Worm (Caenorhabditis elegans): ENCODE results near the gene npr-26.

Gene npr-26

DNA sequence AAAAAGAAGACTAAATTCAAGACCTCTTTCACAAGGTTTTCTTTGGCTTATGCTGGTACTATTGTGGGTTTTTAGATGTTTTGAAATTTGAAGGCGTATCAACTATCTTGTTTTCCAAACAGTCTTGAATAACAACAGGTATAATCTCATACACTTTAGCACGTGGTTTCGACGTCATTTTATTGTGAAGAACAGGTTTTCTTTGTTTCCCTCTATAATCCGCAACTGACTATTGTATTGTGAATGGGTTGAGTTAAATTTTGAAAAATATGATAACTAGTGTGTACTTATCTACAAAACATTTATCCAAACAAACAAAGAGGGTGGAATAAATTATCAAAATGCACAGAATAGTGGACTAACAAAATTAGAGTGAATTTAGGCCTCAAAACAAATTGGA is 23.6 kb upstream of the npr-26 start:
- TF ChIP-seq sma-9 (GFP tag; optimal IDR thresholded peaks at IDR 0.05) (peak; percentile 54), sma-9 (tag; optimal IDR thresholded peaks at IDR 0.05) (no peak), lsy-2 (tag; optimal IDR thresholded peaks at IDR 0.05) (no peak), nhr-25 (tag; optimal IDR thresholded peaks at IDR 0.05) (peak; percentile 50), ztf-11 (tag; optimal IDR thresholded peaks at IDR 0.05) (no peak), gmeb-1 (tag; optimal IDR thresholded peaks at IDR 0.05) (no peak), nhr-129 (tag; optimal IDR thresholded peaks at IDR 0.05) (no peak), nhr-12 (tag; optimal IDR thresholded peaks at IDR 0.05) (no peak)

DNA sequence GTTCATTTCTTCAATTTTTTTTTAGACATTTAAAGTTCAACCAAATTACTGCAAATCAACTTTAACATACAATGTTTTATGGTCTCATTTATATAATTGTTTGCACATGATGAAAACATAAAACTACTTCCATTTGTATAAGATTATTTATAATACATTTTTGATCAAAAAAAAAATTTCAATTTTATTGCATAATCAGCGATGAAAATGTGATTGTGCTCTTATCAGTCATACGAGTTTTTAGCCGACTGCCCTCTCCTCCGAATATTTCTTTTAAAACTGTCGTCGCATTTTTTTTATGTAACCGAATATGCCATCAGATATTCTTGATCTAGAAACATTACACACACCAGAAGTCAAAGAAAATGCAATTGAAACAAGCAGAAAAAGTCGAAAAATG is 22.8 kb upstream of the npr-26 start, which contains the start of gene F08A7.1:
F08A7.1 (plus strand) TSS at position 191 of the 400 bp plus-strand sequence.
- TF ChIP-seq fos-1 (tag; optimal IDR thresholded peaks at IDR 0.05) (peak; percentile 36), gmeb-1 (tag; optimal IDR thresholded peaks at IDR 0.05) (peak; percentile 44), lin-11 (tag; optimal IDR thresholded peaks at IDR 0.05) (no peak), elt-3 (tag; optimal IDR thresholded peaks at IDR 0.05) (no peak)

DNA sequence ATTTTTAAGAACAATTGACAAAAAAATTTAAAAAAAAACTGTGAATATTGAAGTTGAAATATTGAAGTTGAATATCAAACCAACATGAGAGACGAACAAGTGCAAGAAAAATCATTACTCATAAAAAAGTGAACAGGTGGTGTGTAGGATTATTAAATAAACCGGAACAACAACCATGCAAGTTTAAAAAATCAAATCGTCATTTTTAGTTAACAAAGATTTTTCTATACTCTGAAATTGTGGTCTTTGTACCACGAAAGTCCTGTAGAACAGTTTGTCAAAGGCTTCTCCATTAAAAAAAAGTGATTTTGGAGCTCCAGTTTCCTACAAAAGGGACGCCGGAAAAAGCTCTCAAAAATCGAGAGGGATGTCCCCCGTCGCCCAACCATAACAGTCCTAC is 22.4 kb upstream of the npr-26 start, which contains the start of gene C06A12.19:
C06A12.19 (minus strand) TSS at position 101 of the 400 bp plus-strand sequence.
- TF ChIP-seq ztf-11 (tag; optimal IDR thresholded peaks at IDR 0.05): no peak
- TF ChIP-seq sem-4 (tag; optimal IDR thresholded peaks at IDR 0.05): no peak
- TF ChIP-seq lin-13 (GFP tag; optimal IDR thresholded peaks at IDR 0.05): no peak
- no peak for TF ChIP-seq fos-1 (tag; optimal IDR thresholded peaks at IDR 0.05)
- TF ChIP-seq crh-2 (tag; optimal IDR thresholded peaks at IDR 0.05): no peak
- no peak for TF ChIP-seq peb-1 (tag; optimal IDR thresholded peaks at IDR 0.05)
- no peak for TF ChIP-seq nhr-25 (tag; optimal IDR thresholded peaks at IDR 0.05)
- TF ChIP-seq nhr-129 (tag; optimal IDR thresholded peaks at IDR 0.05): no peak

DNA sequence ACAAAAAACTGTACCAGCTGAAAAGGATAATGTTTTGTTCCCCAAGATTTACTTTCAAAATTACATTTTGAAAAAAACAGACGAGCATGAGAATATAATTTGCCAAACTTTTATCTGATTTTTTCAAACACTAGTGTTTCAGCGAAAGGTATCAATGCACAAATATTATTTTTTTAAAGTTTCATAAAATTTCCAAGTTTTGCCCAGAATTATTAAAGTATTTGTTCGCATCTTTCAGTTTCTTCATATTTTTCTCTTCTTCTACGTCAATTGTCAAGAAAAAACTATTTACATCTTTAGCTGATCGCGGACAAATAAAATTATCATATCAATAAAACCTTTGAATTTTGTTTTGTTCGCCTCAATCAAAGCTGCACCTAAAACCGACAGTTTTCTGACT is 19.4 kb upstream of the npr-26 start, which contains the start of gene C06A12.8:
C06A12.8 (plus strand) TSS at position 301 of the 400 bp plus-strand sequence.
- TF ChIP-seq C34F6.9 (tag; optimal IDR thresholded peaks at IDR 0.05): no peak
- no peak for TF ChIP-seq ztf-11 (tag; optimal IDR thresholded peaks at IDR 0.05)
- no peak for TF ChIP-seq sma-3 (GFP tag; optimal IDR thresholded peaks at IDR 0.05)
- TF ChIP-seq sma-9 (GFP tag; optimal IDR thresholded peaks at IDR 0.05): no peak
- no peak for TF ChIP-seq sma-9 (tag; optimal IDR thresholded peaks at IDR 0.05)
- TF ChIP-seq nhr-21 (tag; optimal IDR thresholded peaks at IDR 0.05): no peak
- TF ChIP-seq lin-11 (tag; optimal IDR thresholded peaks at IDR 0.05): no peak
- no peak for TF ChIP-seq nhr-77 (tag; optimal IDR thresholded peaks at IDR 0.05)
- TF ChIP-seq mdl-1 (tag; optimal IDR thresholded peaks at IDR 0.05): no peak
- TF ChIP-seq nhr-12 (tag; optimal IDR thresholded peaks at IDR 0.05): no peak
- no peak for TF ChIP-seq egl-27 (tag; optimal IDR thresholded peaks at IDR 0.05)

DNA sequence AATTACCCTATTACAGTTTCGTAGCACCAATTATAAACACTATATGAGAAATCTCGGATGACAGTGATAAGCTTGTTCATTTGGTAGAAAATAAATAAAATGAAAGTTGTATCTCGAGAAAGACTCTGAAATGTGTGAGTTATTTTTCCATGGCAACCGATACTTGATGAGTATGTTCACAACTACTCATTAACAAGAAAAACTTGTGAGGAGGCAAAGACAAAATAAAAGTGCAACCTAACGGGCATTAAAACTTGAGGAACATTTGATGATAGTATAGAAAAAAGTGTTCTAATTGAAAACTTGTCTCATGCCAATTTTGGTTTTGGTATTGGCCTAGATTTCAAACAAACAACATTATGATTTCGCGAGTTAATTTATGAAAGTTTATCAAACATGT is 18.9 kb upstream of the npr-26 start, which contains the start of gene gcy-27:
gcy-27 (minus strand) TSS at position 101 of the 400 bp plus-strand sequence.
- TF ChIP-seq lin-13 (GFP tag; optimal IDR thresholded peaks at IDR 0.05): no peak
- TF ChIP-seq ztf-11 (tag; optimal IDR thresholded peaks at IDR 0.05): no peak
- no peak for TF ChIP-seq mab-5 (tag; optimal IDR thresholded peaks at IDR 0.05)
- TF ChIP-seq nhr-11 (tag; optimal IDR thresholded peaks at IDR 0.05): no peak
- no peak for TF ChIP-seq sem-4 (tag; optimal IDR thresholded peaks at IDR 0.05)
- TF ChIP-seq lin-11 (tag; optimal IDR thresholded peaks at IDR 0.05): no peak
- no peak for TF ChIP-seq nhr-129 (tag; optimal IDR thresholded peaks at IDR 0.05)
- TF ChIP-seq nhr-237 (tag; optimal IDR thresholded peaks at IDR 0.05): no peak
- no peak for TF ChIP-seq ceh-82 (tag; optimal IDR thresholded peaks at IDR 0.05)
- TF ChIP-seq ztf-4 (tag; optimal IDR thresholded peaks at IDR 0.05): no peak

DNA sequence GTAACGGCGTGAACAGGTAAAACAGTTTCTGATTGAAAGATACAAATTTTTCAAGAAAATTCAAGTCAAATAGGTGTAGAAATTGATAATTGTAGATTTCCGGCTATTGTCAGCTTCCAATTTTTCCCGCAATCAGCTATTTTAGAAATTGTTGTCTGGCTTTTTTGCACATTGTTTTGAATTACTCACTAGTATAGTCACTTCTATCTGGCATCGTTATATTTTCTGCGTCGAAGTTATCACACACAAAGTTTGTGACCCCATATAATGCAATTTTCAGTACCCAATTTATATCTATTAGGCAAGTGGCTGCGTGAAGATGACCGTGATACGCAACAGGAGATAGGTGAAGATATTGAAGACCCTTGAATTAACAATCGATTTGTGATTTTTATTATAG is 17.6 kb upstream of the npr-26 start:
- TF ChIP-seq Y55F3AM.14 (GFP tag; optimal IDR thresholded peaks at IDR 0.05) (no peak), sma-3 (GFP tag; optimal IDR thresholded peaks at IDR 0.05) (no peak), crh-2 (tag; optimal IDR thresholded peaks at IDR 0.05) (no peak), zag-1 (tag; optimal IDR thresholded peaks at IDR 0.05) (no peak)

DNA sequence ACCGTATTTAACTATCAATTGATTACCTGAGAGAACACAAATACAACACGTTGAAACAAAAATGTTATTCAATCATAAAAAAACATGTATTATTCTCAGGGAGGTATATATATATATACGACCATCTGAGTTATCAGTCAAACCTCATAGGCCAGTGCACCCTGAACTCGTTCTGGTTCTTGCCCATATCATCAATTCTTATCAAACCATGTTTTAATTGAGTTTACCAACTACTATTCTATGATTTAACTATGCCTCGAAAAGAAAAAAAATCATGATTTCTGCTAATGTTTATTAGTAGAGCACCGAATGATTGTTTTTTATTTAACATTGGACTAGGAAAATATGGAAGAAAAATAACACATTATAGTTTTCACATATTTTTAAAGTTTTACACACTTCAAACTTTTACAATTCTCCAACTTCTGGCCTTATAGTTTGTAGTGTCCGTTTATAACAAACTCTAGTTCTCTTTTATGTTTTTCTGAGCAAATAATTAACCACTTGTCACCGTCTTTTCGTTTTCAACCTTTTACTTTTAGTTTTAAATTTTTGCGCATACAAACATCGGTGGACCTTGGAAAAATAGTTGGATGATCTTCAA is 14.7 kb upstream of the npr-26 start:
- peak; percentile 53 for TF ChIP-seq fos-1 (tag; optimal IDR thresholded peaks at IDR 0.05)
- no peak for TF ChIP-seq mdl-1 (tag; optimal IDR thresholded peaks at IDR 0.05)

Data from whole organism, L2 larva.